Worm (Caenorhabditis elegans) whole organism, young adult: ENCODE measurements around the gene Y39A3B.7.

Experiments
- B0336.3 ChIP-seq: fragments of 200-800 bp; sonication (Bioruptor generic); IDR thresholded peaks from 2 replicates; pipeline ENCODE4 v1.3.6; 2022; ENCODE audit warnings: missing genetic modification characterization, missing compliant biosample characterization
- C06A6.2 ChIP-seq: fragments of 200-800 bp; sonication (Bioruptor generic); conservative IDR thresholded peaks from 2 replicates; pipeline ENCODE4 v1.3.6; 2022; ENCODE audit warnings: missing genetic modification characterization, missing compliant biosample characterization
- F23B12.7 ChIP-seq: sonication (generic microtip); optimal IDR thresholded peaks from 2 replicates; lab custom pipeline; 2017; ENCODE audit warnings: missing genetic modification characterization, mild to moderate bottlenecking, missing compliant biosample characterization, antibody characterized with exemption, moderate library complexity; ENCODE audit not compliant: insufficient read depth
- F33H1.4 ChIP-seq: fragments of 200-800 bp; sonication (Bioruptor generic); IDR thresholded peaks from 2 replicates; pipeline ENCODE4 v1.3.6; 2022; ENCODE audit warnings: missing genetic modification reagents, missing genetic modification characterization, missing compliant biosample characterization
- F57A8.1 ChIP-seq: fragments of 200-800 bp; sonication (Bioruptor generic); optimal IDR thresholded peaks from 2 replicates; lab custom pipeline; 2018; ENCODE audit warnings: mild to moderate bottlenecking, missing genetic modification characterization, moderate library complexity, missing compliant biosample characterization
- Y53G8AR.9 ChIP-seq: fragments of 200-800 bp; sonication (Bioruptor generic); conservative IDR thresholded peaks from 2 replicates; pipeline ENCODE4 v1.3.6; 2022; ENCODE audit warnings: missing genetic modification reagents, missing genetic modification characterization, missing compliant biosample characterization
- Y56A3A.18 ChIP-seq: fragments of 200-800 bp; sonication (Bioruptor generic); IDR thresholded peaks from 2 replicates; pipeline ENCODE4 v1.3.6; 2022; ENCODE audit warnings: missing genetic modification reagents, missing genetic modification characterization, missing compliant biosample characterization
- Y79H2A.3 ChIP-seq: fragments of 200-800 bp; sonication (Bioruptor generic); conservative IDR thresholded peaks from 2 replicates; pipeline ENCODE4 v1.3.6; 2022; ENCODE audit warnings: missing genetic modification reagents, missing genetic modification characterization, missing compliant biosample characterization
- Y95B8A.8 ChIP-seq: fragments of 200-800 bp; sonication (Bioruptor generic); IDR thresholded peaks from 2 replicates; pipeline ENCODE4 v1.3.6; 2022; ENCODE audit warnings: missing genetic modification reagents, missing genetic modification characterization, missing compliant biosample characterization
- ZK185.1 ChIP-seq: sonication (generic microtip); optimal IDR thresholded peaks from 2 replicates; lab custom pipeline; 2016; ENCODE audit warnings: mild to moderate bottlenecking, missing genetic modification characterization, missing compliant biosample characterization; ENCODE audit not compliant: poor library complexity, severe bottlenecking
- akir-1 ChIP-seq: fragments of 200-800 bp; sonication (Bioruptor generic); optimal IDR thresholded peaks from 2 replicates; lab custom pipeline; 2018; ENCODE audit warnings: mild to moderate bottlenecking, missing genetic modification characterization, moderate library complexity, missing compliant biosample characterization
- ama-1 ChIP-seq, 3 experiments: fragments of 150-350 bp in 1 of 3; sonication (generic microtip) in 2 of 3; optimal IDR thresholded peaks; 2 replicates each; lab custom pipeline; 2014 to 2018; ENCODE audit warnings: missing biosample characterization in 2 of 3, missing genetic modification characterization in 2 of 3, missing genetic modification reagents in 2 of 3
- attf-3 ChIP-seq: fragments of 200-800 bp; sonication (Bioruptor generic); conservative IDR thresholded peaks from 2 replicates; pipeline ENCODE4 v1.3.6; 2022; ENCODE audit warnings: missing genetic modification reagents, missing genetic modification characterization, missing compliant biosample characterization
- bed-1 ChIP-seq: fragments of 200-800 bp; sonication (Bioruptor generic); IDR thresholded peaks from 2 replicates; pipeline ENCODE4 v1.3.6; 2022; ENCODE audit warnings: missing genetic modification reagents, missing genetic modification characterization, missing compliant biosample characterization
- ceh-100 ChIP-seq: fragments of 200-800 bp; sonication (Bioruptor generic); IDR thresholded peaks from 2 replicates; pipeline ENCODE4 v1.3.6; 2022; ENCODE audit warnings: missing genetic modification reagents, missing genetic modification characterization, missing compliant biosample characterization
- ceh-40 ChIP-seq: fragments of 200-800 bp; sonication (Bioruptor generic); IDR thresholded peaks from 2 replicates; pipeline ENCODE4 v1.3.6; 2022; ENCODE audit warnings: missing genetic modification characterization, missing compliant biosample characterization
- ceh-58 ChIP-seq: fragments of 200-800 bp; sonication (Bioruptor generic); IDR thresholded peaks from 2 replicates; pipeline ENCODE4 v1.3.6; 2022; ENCODE audit warnings: missing genetic modification characterization, missing compliant biosample characterization
- chd-7 ChIP-seq: sonication (generic microtip); optimal IDR thresholded peaks from 2 replicates; lab custom pipeline; 2016; ENCODE audit warnings: mild to moderate bottlenecking, missing genetic modification characterization, moderate library complexity, missing compliant biosample characterization
- dox-1 ChIP-seq: fragments of 200-800 bp; sonication (Bioruptor generic); IDR thresholded peaks from 2 replicates; pipeline ENCODE4 v1.3.6; 2022; ENCODE audit warnings: missing genetic modification reagents, missing genetic modification characterization, missing compliant biosample characterization
- dpl-1 ChIP-seq: fragments of 150-350 bp; optimal IDR thresholded peaks from 2 replicates; lab custom pipeline; 2014; ENCODE audit warnings: missing biosample characterization, missing genetic modification reagents, missing genetic modification characterization
- egl-18 ChIP-seq: fragments of 200-800 bp; sonication (Bioruptor generic); IDR thresholded peaks from 2 replicates; pipeline ENCODE4 v1.3.6; 2022; ENCODE audit warnings: missing genetic modification reagents, missing genetic modification characterization, missing compliant biosample characterization
- gei-17 ChIP-seq: fragments of 200-800 bp; sonication (Bioruptor generic); optimal IDR thresholded peaks from 2 replicates; lab custom pipeline; 2018; ENCODE audit warnings: mild to moderate bottlenecking, missing genetic modification characterization, missing compliant biosample characterization
- hrde-1 ChIP-seq: sonication (generic microtip); optimal IDR thresholded peaks from 2 replicates; lab custom pipeline; 2016; ENCODE audit warnings: missing genetic modification characterization, mild to moderate bottlenecking, missing compliant biosample characterization, moderate library complexity, missing genotype, missing genetic modification reagents, borderline replicate concordance
- let-607 ChIP-seq, 2 experiments: fragments of 200-800 bp in 1 of 2; sonication (Bioruptor generic) in 1 of 2; sonication (generic microtip) in 1 of 2; optimal IDR thresholded peaks; 2 replicates each; lab custom pipeline; 2016 to 2018; ENCODE audit warnings: mild to moderate bottlenecking in 2 of 2, missing compliant biosample characterization in 2 of 2, missing genetic modification characterization in 2 of 2, moderate library complexity in 2 of 2, missing genotype in 1 of 2
- lin-26 ChIP-seq: fragments of 200-800 bp; sonication (Bioruptor generic); IDR thresholded peaks from 2 replicates; pipeline ENCODE4 v1.3.6; 2022; ENCODE audit warnings: missing genetic modification reagents, missing genetic modification characterization, missing compliant biosample characterization
- lin-35 ChIP-seq, 3 experiments: fragments of 150-350 bp in 2 of 3; sonication (generic microtip) in 1 of 3; optimal IDR thresholded peaks; 2 replicates each; lab custom pipeline; 2014 to 2018; ENCODE audit warnings: missing biosample characterization in 3 of 3, missing genetic modification characterization in 3 of 3, missing genetic modification reagents in 3 of 3
- lin-40 ChIP-seq: sonication (generic microtip); optimal IDR thresholded peaks from 2 replicates; lab custom pipeline; 2016; ENCODE audit warnings: missing genetic modification characterization, mild to moderate bottlenecking, missing compliant biosample characterization, missing genotype, missing genetic modification reagents
- mel-28 ChIP-seq: sonication (generic microtip); optimal IDR thresholded peaks from 2 replicates; lab custom pipeline; 2016; ENCODE audit warnings: borderline replicate concordance, mild to moderate bottlenecking, missing genetic modification characterization, missing compliant biosample characterization
- nfya-1 ChIP-seq: sonication (generic microtip); optimal IDR thresholded peaks from 2 replicates; lab custom pipeline; 2017; ENCODE audit warnings: antibody characterized with exemption, missing compliant biosample characterization, missing genetic modification characterization, borderline replicate concordance; ENCODE audit not compliant: insufficient read depth
- nfya-2 ChIP-seq: fragments of 200-800 bp; sonication (Bioruptor generic); IDR thresholded peaks from 2 replicates; pipeline ENCODE4 v1.3.6; 2022; ENCODE audit warnings: missing genetic modification reagents, missing genetic modification characterization, missing compliant biosample characterization
- nhr-80 ChIP-seq: sonication (generic microtip); optimal IDR thresholded peaks from 2 replicates; lab custom pipeline; 2016; ENCODE audit warnings: missing genetic modification characterization, missing compliant biosample characterization
- rcor-1 ChIP-seq: fragments of 200-800 bp; sonication (Bioruptor generic); IDR thresholded peaks from 2 replicates; pipeline ENCODE4 v1.3.6; 2022; ENCODE audit warnings: missing genetic modification reagents, missing genetic modification characterization, missing compliant biosample characterization
- sdz-38 ChIP-seq: sonication (generic microtip); optimal IDR thresholded peaks from 2 replicates; lab custom pipeline; 2016; ENCODE audit warnings: missing genotype, missing genetic modification characterization, missing compliant biosample characterization
- snpc-3.4 ChIP-seq: sonication (generic microtip); optimal IDR thresholded peaks from 2 replicates; lab custom pipeline; 2017; ENCODE audit warnings: missing genetic modification characterization, mild to moderate bottlenecking, missing compliant biosample characterization, antibody characterized with exemption, moderate library complexity, missing genotype, missing genetic modification reagents
- snpc-4 ChIP-seq, 5 experiments: fragments of 150-350 bp in 1 of 5; sonication (generic microtip) in 4 of 5; optimal IDR thresholded peaks; 2 replicates each; lab custom pipeline; 2014 to 2018; ENCODE audit warnings: missing genetic modification characterization in 5 of 5, missing biosample characterization in 3 of 5, antibody characterized with exemption in 2 of 5, mild to moderate bottlenecking in 2 of 5, missing compliant biosample characterization in 2 of 5, missing genotype in 2 of 5, moderate library complexity in 2 of 5, missing genetic modification reagents in 1 of 5
- somi-1 ChIP-seq: fragments of 200-800 bp; sonication (Bioruptor generic); optimal IDR thresholded peaks from 2 replicates; lab custom pipeline; 2018; ENCODE audit warnings: mild to moderate bottlenecking, missing genetic modification characterization, missing compliant biosample characterization
- sptf-2 ChIP-seq: fragments of 200-800 bp; sonication (Bioruptor generic); optimal IDR thresholded peaks from 2 replicates; lab custom pipeline; 2018; ENCODE audit warnings: mild to moderate bottlenecking, missing genetic modification characterization, missing compliant biosample characterization
- unc-62 ChIP-seq: fragments of 150-350 bp; optimal IDR thresholded peaks from 2 replicates; lab custom pipeline; 2014; ENCODE audit warnings: missing biosample characterization, missing genetic modification reagents, missing genetic modification characterization
- xnd-1 ChIP-seq: sonication (generic microtip); optimal IDR thresholded peaks from 2 replicates; lab custom pipeline; 2016; ENCODE audit warnings: missing genotype, missing genetic modification reagents, missing genetic modification characterization, missing compliant biosample characterization
- zim-3 ChIP-seq: sonication (generic microtip); optimal IDR thresholded peaks from 2 replicates; lab custom pipeline; 2017; ENCODE audit warnings: mild to moderate bottlenecking, missing genetic modification characterization, moderate library complexity, missing compliant biosample characterization
- ztf-22 ChIP-seq: fragments of 200-800 bp; sonication (Bioruptor generic); optimal IDR thresholded peaks from 2 replicates; lab custom pipeline; 2018; ENCODE audit warnings: mild to moderate bottlenecking, missing genetic modification characterization, moderate library complexity, missing compliant biosample characterization
- ztf-26 ChIP-seq: sonication (generic microtip); optimal IDR thresholded peaks from 2 replicates; lab custom pipeline; 2017; ENCODE audit warnings: missing genetic modification characterization, missing compliant biosample characterization
- ztf-6 ChIP-seq: fragments of 200-800 bp; sonication (Bioruptor generic); IDR thresholded peaks from 2 replicates; pipeline ENCODE4 v1.3.6; 2022; ENCODE audit warnings: missing genetic modification reagents, missing genetic modification characterization, missing compliant biosample characterization

Y39A3B.7 gene

ce11 chrIII:1984860-1985259, at the start of gene Y39A3B.7:
TSS of gene Y39A3B.7 (minus strand) at chrIII:1984960.
- no peak for TF ChIP-seq somi-1 (GFP tag; lab: Kevin White, UChicago)
- no peak for TF ChIP-seq attf-3
- no peak for TF ChIP-seq nhr-80 (tag; lab: Kevin White, UChicago)

- TF ChIP-seq egl-18 (GFP tag; lab: Robert Waterston, UW) (no peak), Y79H2A.3 (GFP tag; lab: Robert Waterston, UW) (no peak), sptf-2 (no peak), ceh-100 (GFP tag; lab: Robert Waterston, UW) (peak; percentile 21; the same call in 1 of the 2 replicates), akir-1 (no peak), lin-35 (GFP tag; optimal IDR thresholded peaks at IDR 0.05; lab: Kevin White, UChicago) (peak in 1 of 3 experiments; percentile 7), F33H1.4 (GFP tag; lab: Robert Waterston, UW) (peak; percentile 45), snpc-3.4 (peak; percentile 68), chd-7 (tag; lab: Kevin White, UChicago) (no peak), ceh-58 (GFP tag; lab: Robert Waterston, UW) (no peak), ceh-40 (GFP tag; lab: Robert Waterston, UW) (peak; percentile 68; the same call in 1 of the 2 replicates), Y53G8AR.9 (peak; percentile 39; the same call in 1 of the 2 replicates), bed-1 (GFP tag; lab: Robert Waterston, UW) (no peak), let-607 (tag; optimal IDR thresholded peaks at IDR 0.05; lab: Kevin White, UChicago) (no peak), gei-17 (no peak), nfya-2 (GFP tag; lab: Robert Waterston, UW) (no peak), ztf-6 (GFP tag; lab: Robert Waterston, UW) (no peak), dpl-1 (GFP tag; lab: Kevin White, UChicago) (no peak), F23B12.7 (peak; percentile 75), Y95B8A.8 (GFP tag; lab: Robert Waterston, UW) (no peak), ama-1 (optimal IDR thresholded peaks at IDR 0.05; lab: Kevin White, UChicago) (no peak), ama-1 (GFP tag; optimal IDR thresholded peaks at IDR 0.05; lab: Kevin White, UChicago) (peak in 1 of 2 experiments; percentile 77), lin-40 (tag; lab: Kevin White, UChicago) (no peak), unc-62 (no peak), lin-26 (peak; percentile 70), zim-3 (tag; lab: Kevin White, UChicago) (peak; percentile 32), mel-28 (tag; lab: Kevin White, UChicago) (no peak), ztf-22 (GFP tag; lab: Kevin White, UChicago) (peak; percentile 11), ztf-26 (tag; lab: Kevin White, UChicago) (no peak), F57A8.1 (GFP tag; lab: Kevin White, UChicago) (no peak), dox-1 (peak; percentile 52; the same call in 1 of the 2 replicates), snpc-4 (GFP tag; optimal IDR thresholded peaks at IDR 0.05; lab: Kevin White, UChicago) (no peak), snpc-4 (tag; optimal IDR thresholded peaks at IDR 0.05; lab: Kevin White, UChicago) (peak in 2 of 4 experiments; percentile 15 to 16), hrde-1 (tag; lab: Kevin White, UChicago) (peak; percentile 58), ZK185.1 (tag; lab: Kevin White, UChicago) (no peak), rcor-1 (GFP tag; lab: Robert Waterston, UW) (peak; percentile 61), sdz-38 (tag; lab: Kevin White, UChicago) (no peak), C06A6.2 (GFP tag; lab: Robert Waterston, UW) (no peak), Y56A3A.18 (GFP tag; lab: Robert Waterston, UW) (peak; percentile 71), nfya-1 (tag; lab: Kevin White, UChicago) (no peak), xnd-1 (tag; lab: Kevin White, UChicago) (no peak), B0336.3 (GFP tag; lab: Robert Waterston, UW) (peak; percentile 9; the same call in 1 of the 2 replicates)
Measured at ce11 chrIII:2032327-2033093, 47.8 kb upstream of the Y39A3B.7 start.
